Worm (Caenorhabditis elegans) whole organism, L4/young adult: ENCODE data around the gene tag-191.

Source experiments
- dao-5 ChIP-seq: sonication (generic microtip); optimal IDR thresholded peaks from 2 replicates; lab custom pipeline; 2016; ENCODE audit warnings: missing genotype, missing genetic modification characterization, moderate library complexity, missing compliant biosample characterization
- him-1 ChIP-seq: sonication (generic microtip); optimal IDR thresholded peaks from 2 replicates; lab custom pipeline; 2016; ENCODE audit warnings: missing genotype, missing genetic modification reagents, missing genetic modification characterization, missing compliant biosample characterization

DNA sequence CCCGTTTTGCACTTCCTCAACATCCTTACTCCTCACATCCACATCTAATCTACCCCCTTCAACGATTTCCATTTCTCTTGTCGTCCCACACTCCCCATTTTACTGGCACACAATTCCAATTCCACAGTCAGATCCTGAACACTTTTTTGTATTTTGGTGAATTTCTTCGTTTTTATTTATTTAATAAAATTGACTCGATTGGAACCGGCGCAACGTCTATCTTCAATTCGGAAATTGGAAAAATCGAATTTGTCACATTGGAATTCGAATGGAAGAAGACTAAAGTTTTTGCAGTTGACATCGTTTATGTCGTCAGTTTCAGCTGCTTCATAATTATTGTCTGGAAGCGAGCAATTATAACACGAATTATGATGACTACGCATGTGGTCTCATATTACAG is 9.0 kb downstream of the tag-191 start:
- TF ChIP-seq dao-5 (no peak), him-1 (tag; lab: Kevin White, UChicago) (no peak)
